Worm (Caenorhabditis elegans): ENCODE data around the gene H40L08.1.

- TF ChIP-seq lin-13 (tag; optimal IDR thresholded peaks at IDR 0.05) (peak; percentile 89), elt-1 (tag; optimal IDR thresholded peaks at IDR 0.05; ENCODE audit: borderline replicate concordance, insufficient read depth) (peak; percentile 28), mep-1 (tag; optimal IDR thresholded peaks at IDR 0.05) (peak; percentile 78), elt-3 (tag; optimal IDR thresholded peaks at IDR 0.05) (peak; percentile 20)
These were observed 43.3 kb downstream of the H40L08.1 start, which contains the start of gene C18B12.4 for ce11 chrX:15040552-15041080.
